Fruit fly (Drosophila melanogaster) whole organism, prepupa: Measurements from ENCODE around the gene CG4004.
A peak's percentile ranks its signal among the peaks of the same experiment; 100 is the strongest.

Experiments
- OdsH ChIP-seq: fragments of 200-800 bp; sonication (Bioruptor generic); optimal IDR thresholded peaks from 3 replicates; lab custom pipeline; 2016; ENCODE audit warnings: missing biosample characterization, missing genetic modification characterization
- Sox102F ChIP-seq: fragments of 200-800 bp; sonication (Bioruptor generic); optimal IDR thresholded peaks from 2 replicates; lab custom pipeline; 2016; ENCODE audit warnings: missing biosample characterization, mild to moderate bottlenecking, missing genetic modification characterization

DNA sequence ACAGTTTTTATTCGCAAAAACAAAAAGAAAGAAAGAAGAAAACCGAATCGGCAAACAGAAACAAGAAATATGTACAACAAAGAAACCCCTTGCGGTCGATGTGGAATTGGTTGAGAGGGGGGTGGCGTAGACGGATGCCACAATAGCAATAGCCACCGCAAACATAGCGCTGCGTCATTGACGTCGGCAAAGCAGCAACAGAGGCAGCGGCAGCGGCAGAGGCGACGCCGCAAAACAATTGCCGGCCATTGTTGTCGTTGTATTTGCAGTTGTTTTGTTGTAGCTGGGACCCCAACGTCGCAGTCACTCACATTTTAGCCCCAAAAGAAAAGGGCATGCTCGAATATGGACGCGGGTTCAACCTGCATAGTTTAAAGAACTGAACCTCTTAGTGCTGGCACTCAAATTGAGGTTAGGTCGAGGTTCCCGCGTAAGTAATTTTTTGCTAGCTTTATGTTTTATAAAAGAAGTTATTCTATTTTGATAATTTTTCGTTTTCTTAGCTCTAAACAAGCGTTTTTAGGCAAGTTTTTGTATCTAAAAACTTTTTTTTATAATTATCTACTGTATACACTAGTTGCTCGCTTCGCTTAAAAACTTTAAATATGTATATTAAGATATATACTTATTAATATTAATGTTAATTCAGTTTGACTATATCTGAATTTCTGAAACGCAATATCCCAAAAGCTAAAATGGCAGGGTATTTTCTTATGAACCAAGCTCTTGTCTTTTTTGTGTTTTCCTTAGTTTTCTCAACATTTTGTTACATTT is 11.8 kb downstream of the CG4004 start:
- TF ChIP-seq Sox102F (GFP tag; lab: Kevin White, UChicago) (peak; percentile 75), OdsH (peak; percentile 92)
